Fruit fly (Drosophila melanogaster) whole organism, embryonic: ENCODE measurements around the gene CG31515.

Source experiments
- Antp ChIP-seq: fragments of 200-800 bp; sonication (Bioruptor generic); optimal IDR thresholded peaks from 3 replicates; lab custom pipeline; 2016; ENCODE audit warnings: missing biosample characterization, missing genetic modification characterization
- B-H2 ChIP-seq: fragments of 200-800 bp; sonication (Bioruptor generic); optimal IDR thresholded peaks from 2 replicates; lab custom pipeline; 2018; ENCODE audit warnings: missing biosample characterization, mild to moderate bottlenecking, missing genetic modification characterization
- Blimp-1 ChIP-seq: fragments of 200-800 bp; sonication (Bioruptor generic); optimal IDR thresholded peaks from 3 replicates; lab custom pipeline; 2018; ENCODE audit warnings: missing biosample characterization, missing genetic modification characterization, mild to moderate bottlenecking, moderate library complexity, missing genetic modification reagents
- CG10209 ChIP-seq: fragments of 200-800 bp; sonication (Bioruptor generic); optimal IDR thresholded peaks from 3 replicates; lab custom pipeline; 2017; ENCODE audit warnings: missing biosample characterization, mild to moderate bottlenecking, missing genetic modification characterization, missing genetic modification reagents
- CG13123 ChIP-seq: fragments of 200-800 bp; sonication (Bioruptor generic); optimal IDR thresholded peaks from 2 replicates; lab custom pipeline; 2016; ENCODE audit warnings: missing biosample characterization, missing genetic modification characterization
- CG13424 ChIP-seq: fragments of 200-800 bp; sonication (Bioruptor generic); optimal IDR thresholded peaks from 2 replicates; lab custom pipeline; 2019; ENCODE audit warnings: missing biosample characterization, mild to moderate bottlenecking, missing genetic modification characterization, moderate library complexity
- CG16779 ChIP-seq: fragments of 200-800 bp; sonication (Bioruptor generic); IDR thresholded peaks from 2 replicates; pipeline ENCODE4 v1.3.6; 2022; ENCODE audit warnings: missing biosample characterization, missing genetic modification characterization
- CG17359 ChIP-seq: fragments of 200-800 bp; sonication (Bioruptor generic); optimal IDR thresholded peaks from 3 replicates; lab custom pipeline; 2018; ENCODE audit warnings: missing biosample characterization, mild to moderate bottlenecking, missing genetic modification characterization, moderate library complexity
- CG18262 ChIP-seq: fragments of 200-800 bp; optimal IDR thresholded peaks from 3 replicates; lab custom pipeline; 2019; ENCODE audit warnings: missing biosample characterization, mild to moderate bottlenecking, missing genetic modification characterization, moderate library complexity
- CG34422 ChIP-seq: fragments of 200-800 bp; sonication (Bioruptor generic); IDR thresholded peaks from 3 replicates; pipeline ENCODE4 v1.3.6; 2022; ENCODE audit warnings: missing biosample characterization, missing genetic modification characterization
- CG4730 ChIP-seq: fragments of 200-800 bp; sonication (Bioruptor generic); IDR thresholded peaks from 2 replicates; pipeline ENCODE4 v1.3.6; 2022; ENCODE audit warnings: missing biosample characterization, missing genetic modification characterization
- CG4854 ChIP-seq: fragments of 200-800 bp; sonication (Bioruptor generic); optimal IDR thresholded peaks from 2 replicates; lab custom pipeline; 2016; ENCODE audit warnings: missing biosample characterization, missing genetic modification characterization, inconsistent platforms
- CG5953 ChIP-seq: fragments of 200-800 bp; sonication (Bioruptor generic); IDR thresholded peaks from 2 replicates; pipeline ENCODE4 v1.3.6; 2022; ENCODE audit warnings: missing biosample characterization, missing genetic modification characterization
- CG6254 ChIP-seq: fragments of 200-800 bp; sonication (Bioruptor generic); optimal IDR thresholded peaks from 3 replicates; lab custom pipeline; 2017; ENCODE audit warnings: mild to moderate bottlenecking, missing biosample characterization, missing genetic modification reagents, missing genetic modification characterization
- CG6683 ChIP-seq: fragments of 200-800 bp; sonication (Bioruptor generic); optimal IDR thresholded peaks from 2 replicates; lab custom pipeline; 2017; ENCODE audit warnings: missing biosample characterization, mild to moderate bottlenecking, missing genetic modification characterization, missing genetic modification reagents
- CG6765 ChIP-seq: fragments of 200-800 bp; sonication (Bioruptor generic); optimal IDR thresholded peaks from 3 replicates; lab custom pipeline; 2017; ENCODE audit warnings: missing biosample characterization, mild to moderate bottlenecking, missing genetic modification characterization
- CG7357 ChIP-seq: fragments of 200-800 bp; sonication (Bioruptor generic); IDR thresholded peaks from 3 replicates; pipeline ENCODE4 v1.3.6; 2022; ENCODE audit warnings: missing biosample characterization, missing genetic modification characterization
- D19A ChIP-seq: fragments of 200-800 bp; optimal IDR thresholded peaks from 3 replicates; lab custom pipeline; 2019; ENCODE audit warnings: missing biosample characterization, mild to moderate bottlenecking, missing genetic modification characterization, moderate library complexity
- Ets65A ChIP-seq: fragments of 200-800 bp; sonication (Bioruptor generic); peaks from one replicate; lab custom pipeline; 2016; ENCODE audit warnings: missing biosample characterization, missing genetic modification characterization
- H15 ChIP-seq: fragments of 200-800 bp; sonication (Bioruptor generic); IDR thresholded peaks from 3 replicates; pipeline ENCODE4 v1.3.6; 2022; ENCODE audit warnings: missing biosample characterization, missing genetic modification characterization
- H2.0 ChIP-seq: fragments of 200-800 bp; sonication (Bioruptor generic); IDR thresholded peaks from 2 replicates; pipeline ENCODE4 v1.3.6; 2022; ENCODE audit warnings: missing biosample characterization, missing genetic modification characterization
- Hand ChIP-seq: fragments of 200-800 bp; sonication (Bioruptor generic); optimal IDR thresholded peaks from 2 replicates; lab custom pipeline; 2017; ENCODE audit warnings: mild to moderate bottlenecking, missing biosample characterization, missing genetic modification reagents, missing genetic modification characterization
- Hey ChIP-seq: fragments of 200-800 bp; sonication (Bioruptor generic); optimal IDR thresholded peaks from 3 replicates; lab custom pipeline; 2018; ENCODE audit warnings: missing biosample characterization, mild to moderate bottlenecking, missing genetic modification characterization
- HmgZ ChIP-seq: fragments of 200-800 bp; sonication (Bioruptor generic); optimal IDR thresholded peaks from 2 replicates; lab custom pipeline; 2018; ENCODE audit warnings: missing biosample characterization, mild to moderate bottlenecking, missing genetic modification characterization
- Hmx ChIP-seq: fragments of 200-800 bp; sonication (Bioruptor generic); optimal IDR thresholded peaks from 2 replicates; lab custom pipeline; 2016; ENCODE audit warnings: missing biosample characterization, missing genetic modification characterization
- Hr39 ChIP-seq: fragments of >200 bp; optimal IDR thresholded peaks from 2 replicates; lab custom pipeline; 2017
- MBD-R2 ChIP-seq: fragments of 200-800 bp; sonication (Bioruptor generic); IDR thresholded peaks from 2 replicates; pipeline ENCODE4 v1.3.6; 2022; ENCODE audit warnings: missing biosample characterization, missing genetic modification characterization
- Max ChIP-seq: fragments of 200-800 bp; sonication (Bioruptor generic); optimal IDR thresholded peaks from 2 replicates; lab custom pipeline; 2016; ENCODE audit warnings: missing biosample characterization, mild to moderate bottlenecking, missing genetic modification characterization
- NK7.1 ChIP-seq: fragments of 200-800 bp; sonication (Bioruptor generic); optimal IDR thresholded peaks from 3 replicates; lab custom pipeline; 2016; ENCODE audit warnings: missing biosample characterization, missing genetic modification characterization
- Nf-YC ChIP-seq: fragments of 200-800 bp; optimal IDR thresholded peaks from 3 replicates; lab custom pipeline; 2019; ENCODE audit warnings: missing biosample characterization, mild to moderate bottlenecking, missing genetic modification characterization, moderate library complexity
- Rfx ChIP-seq: fragments of 200-800 bp; sonication (Bioruptor generic); IDR thresholded peaks from 2 replicates; pipeline ENCODE4 v1.3.6; 2022; ENCODE audit warnings: missing biosample characterization, missing genetic modification characterization
- Rx ChIP-seq: fragments of 200-800 bp; sonication (Bioruptor generic); IDR thresholded peaks from 2 replicates; pipeline ENCODE4 v1.3.6; 2022; ENCODE audit warnings: missing biosample characterization, missing genetic modification characterization
- chif ChIP-seq, 2 experiments: fragments of 200-800 bp; sonication (Bioruptor generic); optimal IDR thresholded peaks; 3 replicates each; lab custom pipeline; 2016; ENCODE audit warnings: missing biosample characterization in 2 of 2, missing genetic modification characterization in 2 of 2
- danr ChIP-seq: fragments of 200-800 bp; sonication (Bioruptor generic); IDR thresholded peaks from 2 replicates; pipeline ENCODE4 v1.3.6; 2022; ENCODE audit warnings: missing biosample characterization, missing genetic modification characterization
- disco-r ChIP-seq: fragments of 200-800 bp; sonication (Bioruptor generic); optimal IDR thresholded peaks from 2 replicates; lab custom pipeline; 2016; ENCODE audit warnings: missing biosample characterization, missing genetic modification characterization
- en ChIP-seq: fragments of 200-800 bp; sonication (Bioruptor generic); optimal IDR thresholded peaks from 2 replicates; lab custom pipeline; 2016; ENCODE audit warnings: missing biosample characterization, missing genetic modification characterization
- gem ChIP-seq: fragments of 200-800 bp; sonication (Bioruptor generic); optimal IDR thresholded peaks from 2 replicates; lab custom pipeline; 2019; ENCODE audit warnings: missing biosample characterization, mild to moderate bottlenecking, missing genetic modification characterization, moderate library complexity
- kah ChIP-seq: fragments of 200-800 bp; sonication (Bioruptor generic); optimal IDR thresholded peaks from 2 replicates; lab custom pipeline; 2018; ENCODE audit warnings: missing biosample characterization, mild to moderate bottlenecking, missing genetic modification characterization
- ken ChIP-seq: fragments of 200-800 bp; sonication (Bioruptor generic); IDR thresholded peaks from 3 replicates; pipeline ENCODE4 v1.3.6; 2022; ENCODE audit warnings: missing biosample characterization, missing genetic modification characterization
- lmd ChIP-seq: fragments of 200-800 bp; sonication (Bioruptor generic); IDR thresholded peaks from 2 replicates; pipeline ENCODE4 v1.3.6; 2022; ENCODE audit warnings: missing biosample characterization, missing genetic modification characterization
- maf-S ChIP-seq: fragments of 200-800 bp; sonication (Bioruptor generic); optimal IDR thresholded peaks from 2 replicates; lab custom pipeline; 2016; ENCODE audit warnings: missing biosample characterization, missing genetic modification characterization
- oc ChIP-seq: fragments of 200-800 bp; sonication (Bioruptor generic); optimal IDR thresholded peaks from 2 replicates; lab custom pipeline; 2018; ENCODE audit warnings: missing biosample characterization, mild to moderate bottlenecking, missing genetic modification characterization, moderate library complexity
- onecut ChIP-seq: fragments of 200-800 bp; sonication (Bioruptor generic); IDR thresholded peaks from 2 replicates; pipeline ENCODE4 v1.3.6; 2022; ENCODE audit warnings: missing biosample characterization, missing genetic modification characterization
- pan ChIP-seq, 4 experiments: fragments of >200 bp in 3 of 4; fragments of 200-800 bp in 1 of 4; sonication (Bioruptor generic) in 1 of 4; optimal IDR thresholded peaks in 3 of 4; IDR thresholded peaks in 1 of 4; 2 replicates each; pipeline versions ENCODE4 v1.3.6 to Lab custom; 2017 to 2022; ENCODE audit warnings: missing biosample characterization in 2 of 4, missing genetic modification characterization in 2 of 4, mixed read lengths in 1 of 4
- pfk ChIP-seq: fragments of 200-800 bp; sonication (Bioruptor generic); optimal IDR thresholded peaks from 2 replicates; lab custom pipeline; 2018; ENCODE audit warnings: missing biosample characterization, mild to moderate bottlenecking, missing genetic modification characterization, moderate library complexity
- sim ChIP-seq: fragments of 200-800 bp; sonication (Bioruptor generic); IDR thresholded peaks from 2 replicates; pipeline ENCODE4 v1.3.6; 2022; ENCODE audit warnings: missing biosample characterization, missing genetic modification characterization
- ssp ChIP-seq: fragments of 200-800 bp; sonication (Bioruptor generic); IDR thresholded peaks from 2 replicates; pipeline ENCODE4 v1.3.6; 2022; ENCODE audit warnings: missing biosample characterization, missing genetic modification characterization
- tll ChIP-seq, 2 experiments: fragments of 200-800 bp in 1 of 2; fragments of >200 bp in 1 of 2; sonication (Bioruptor generic) in 1 of 2; optimal IDR thresholded peaks; 2 replicates each; lab custom pipeline; 2017 to 2019; ENCODE audit warnings: missing biosample characterization in 2 of 2, missing genetic modification characterization in 2 of 2, mild to moderate bottlenecking in 1 of 2, moderate library complexity in 1 of 2
- wek ChIP-seq: fragments of 200-800 bp; sonication (Bioruptor generic); optimal IDR thresholded peaks from 3 replicates; lab custom pipeline; 2018; ENCODE audit warnings: missing biosample characterization, mild to moderate bottlenecking, missing genetic modification characterization, moderate library complexity
- zen ChIP-seq: fragments of 200-800 bp; sonication (Bioruptor generic); optimal IDR thresholded peaks from 3 replicates; lab custom pipeline; 2018; ENCODE audit warnings: missing biosample characterization, mild to moderate bottlenecking, missing genetic modification characterization, moderate library complexity

The CG31515 gene

DNA sequence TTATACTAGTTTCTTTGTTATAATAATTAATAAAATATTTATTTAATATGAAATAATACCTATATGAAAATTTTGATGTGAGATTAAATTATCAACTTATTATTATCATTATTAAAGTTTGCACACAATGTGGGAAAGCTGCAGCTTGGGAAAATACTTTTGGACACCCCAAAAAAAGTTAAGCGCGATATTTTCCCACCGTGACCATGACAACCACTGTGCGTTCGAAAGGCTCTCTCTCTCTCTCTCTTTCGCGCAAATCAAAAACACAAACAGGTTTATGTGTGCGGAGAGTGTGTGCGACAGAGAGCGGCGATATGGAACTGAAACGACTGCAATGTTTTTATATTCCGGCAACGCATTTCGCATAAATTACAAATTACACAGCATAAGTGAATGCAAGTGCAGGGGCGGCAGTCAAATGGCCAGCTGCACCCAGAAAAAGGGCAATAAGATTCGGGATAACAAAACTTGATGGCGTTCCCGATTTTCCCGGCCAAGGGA, 41.8 kb downstream of the CG31515 start (continued):
- TF ChIP-seq ssp (GFP tag; lab: Robert Waterston, UW) (0 out of 2 replicates have a peak, but pooled peaks have one; percentile 19), CG7357 (peak; percentile 45; the same call in 1 of the 3 replicates), lmd (GFP tag; lab: Robert Waterston, UW) (peak; percentile 50), CG18262 (tag; lab: Kevin White, UChicago) (peak; percentile 84), en (no peak), zen (tag; lab: Kevin White, UChicago) (peak; percentile 25), CG16779 (GFP tag; lab: Robert Waterston, UW) (no peak), gem (tag; lab: Kevin White, UChicago) (peak; percentile 75), wek (GFP tag; lab: Kevin White, UChicago) (no peak), CG17359 (tag; lab: Kevin White, UChicago) (peak; percentile 57), Blimp-1 (peak; percentile 55), danr (GFP tag; lab: Robert Waterston, UW) (peak; percentile 22; the same call in 1 of the 2 replicates), Ets65A (no peak), CG6765 (GFP tag; lab: Kevin White, UChicago) (no peak), Hand (GFP tag; lab: Kevin White, UChicago) (no peak), CG6683 (GFP tag; lab: Kevin White, UChicago) (peak; percentile 12), Rfx (GFP tag; lab: Robert Waterston, UW) (peak; percentile 77), CG13123 (no peak), Rx (GFP tag; lab: Robert Waterston, UW) (0 out of 2 replicates have a peak, but pooled peaks have one; percentile 25), Hr39 (no peak), Max (GFP tag; lab: Kevin White, UChicago) (no peak), CG4854 (GFP tag; lab: Kevin White, UChicago) (no peak), Antp (GFP tag; lab: Kevin White, UChicago) (peak; percentile 36), MBD-R2 (GFP tag; lab: Robert Waterston, UW) (no peak), maf-S (GFP tag; lab: Kevin White, UChicago) (no peak), CG34422 (GFP tag; lab: Robert Waterston, UW) (0 out of 3 replicates have a peak, but pooled peaks have one; percentile 32), D19A (tag; lab: Kevin White, UChicago) (peak; percentile 55), oc (tag; lab: Kevin White, UChicago) (no peak), B-H2 (GFP tag; lab: Kevin White, UChicago) (no peak), CG4730 (GFP tag; lab: Robert Waterston, UW) (no peak), NK7.1 (GFP tag; lab: Kevin White, UChicago) (no peak), HmgZ (no peak), Hmx (GFP tag; lab: Kevin White, UChicago) (no peak), Nf-YC (tag; lab: Kevin White, UChicago) (peak; percentile 46), chif (GFP tag; optimal IDR thresholded peaks at IDR 0.05; lab: Kevin White, UChicago) (no peak), disco-r (GFP tag; lab: Kevin White, UChicago) (no peak), H2.0 (GFP tag; lab: Robert Waterston, UW) (peak; percentile 52), onecut (GFP tag; lab: Robert Waterston, UW) (peak; percentile 30; the same call in 1 of the 2 replicates), sim (GFP tag; lab: Robert Waterston, UW) (no peak), CG6254 (peak; percentile 54), tll (GFP tag; optimal IDR thresholded peaks at IDR 0.05; lab: Kevin White, UChicago) (peak in 1 of 2 experiments; percentile 21), pan (optimal IDR thresholded peaks at IDR 0.05; lab: Kevin White, UChicago) (no peak), pan (GFP tag; optimal IDR thresholded peaks at IDR 0.05 in 1 of 2, IDR thresholded peaks at IDR 0.05 in 1 of 2) (peak in 1 of 2 experiments; percentile 41), ken (peak; percentile 34; the same call in 1 of the 3 replicates), CG10209 (peak; percentile 49), H15 (GFP tag; lab: Robert Waterston, UW) (0 out of 3 replicates have a peak, but pooled peaks have one; percentile 5), kah (GFP tag; lab: Kevin White, UChicago) (no peak), CG5953 (GFP tag; lab: Robert Waterston, UW) (peak; percentile 29; the same call in 1 of the 2 replicates), Hey (no peak), CG13424 (peak; percentile 45), pfk (GFP tag; lab: Kevin White, UChicago) (no peak)
